Worm (Caenorhabditis elegans) whole organism, early embryonic: Measurements from ENCODE around the gene F38A6.4.

ENCODE experiments used
- B0310.2 ChIP-seq: sonication (generic microtip); optimal IDR thresholded peaks from 2 replicates; lab custom pipeline; 2016; ENCODE audit warnings: mild to moderate bottlenecking, missing genetic modification characterization, missing compliant biosample characterization
- F13C5.2 ChIP-seq: sonication (generic microtip); optimal IDR thresholded peaks from 2 replicates; lab custom pipeline; 2017; ENCODE audit warnings: mild to moderate bottlenecking, missing genetic modification characterization, inconsistent platforms, missing compliant biosample characterization
- aly-1 ChIP-seq: sonication (generic microtip); optimal IDR thresholded peaks from 2 replicates; lab custom pipeline; 2016; ENCODE audit warnings: missing genetic modification characterization, missing compliant biosample characterization
- ama-1 ChIP-seq: fragments of 150-350 bp; optimal IDR thresholded peaks from 2 replicates; lab custom pipeline; 2014
- ceh-13 ChIP-seq: fragments of 200-800 bp; sonication (Bioruptor generic); optimal IDR thresholded peaks from 2 replicates; lab custom pipeline; 2018; ENCODE audit warnings: mild to moderate bottlenecking, missing genetic modification characterization, missing compliant biosample characterization
- ceh-36 ChIP-seq: sonication (generic microtip); optimal IDR thresholded peaks from 2 replicates; lab custom pipeline; 2016; ENCODE audit warnings: missing genetic modification characterization, inconsistent platforms, missing compliant biosample characterization
- ets-7 ChIP-seq: sonication (generic microtip); optimal IDR thresholded peaks from 2 replicates; lab custom pipeline; 2016; ENCODE audit warnings: missing genotype, missing genetic modification characterization, missing compliant biosample characterization
- flt-1 ChIP-seq: fragments of 200-800 bp; sonication (Bioruptor generic); IDR thresholded peaks from 2 replicates; pipeline ENCODE4 v1.3.6; 2022; ENCODE audit warnings: missing genetic modification characterization, missing compliant biosample characterization
- hmbx-1 ChIP-seq: sonication (generic microtip); optimal IDR thresholded peaks from 2 replicates; lab custom pipeline; 2016; ENCODE audit warnings: mild to moderate bottlenecking, missing genetic modification characterization, missing compliant biosample characterization
- hmg-4 ChIP-seq: fragments of 200-800 bp; sonication (Bioruptor generic); optimal IDR thresholded peaks from 2 replicates; lab custom pipeline; 2018; ENCODE audit warnings: mild to moderate bottlenecking, missing genetic modification characterization, missing compliant biosample characterization
- hnd-1 ChIP-seq: sonication (generic microtip); optimal IDR thresholded peaks from 2 replicates; lab custom pipeline; 2016; ENCODE audit warnings: missing genetic modification characterization, missing compliant biosample characterization
- pes-1 ChIP-seq: fragments of 200-800 bp; sonication (Bioruptor generic); IDR thresholded peaks from 2 replicates; pipeline ENCODE4 v1.3.6; 2022; ENCODE audit warnings: missing genetic modification reagents, missing genetic modification characterization, missing compliant biosample characterization
- scrt-1 ChIP-seq: fragments of 200-800 bp; sonication (Bioruptor generic); IDR thresholded peaks from 2 replicates; pipeline ENCODE4 v1.3.6; 2022; ENCODE audit warnings: missing genetic modification characterization, missing compliant biosample characterization
- sea-1 ChIP-seq: fragments of 200-800 bp; sonication (Bioruptor generic); conservative IDR thresholded peaks from 2 replicates; pipeline ENCODE4 v1.3.6; 2022; ENCODE audit warnings: missing genetic modification characterization, missing compliant biosample characterization
- tbx-11 ChIP-seq: fragments of 200-800 bp; sonication (Bioruptor generic); IDR thresholded peaks from 2 replicates; pipeline ENCODE4 v1.3.6; 2022; ENCODE audit warnings: missing genetic modification characterization, missing compliant biosample characterization
- tbx-37 ChIP-seq: fragments of 200-800 bp; sonication (Bioruptor generic); conservative IDR thresholded peaks from 2 replicates; pipeline ENCODE4 v1.3.6; 2022; ENCODE audit warnings: missing genetic modification reagents, missing genetic modification characterization, missing compliant biosample characterization
- tra-4 ChIP-seq: sonication (generic microtip); optimal IDR thresholded peaks from 2 replicates; lab custom pipeline; 2017; ENCODE audit warnings: missing genetic modification characterization, missing compliant biosample characterization

F38A6.4 gene

ce11 chrV:20775269-20775668 lies at the start of gene F38A6.4:
Gene F38A6.4, minus strand, starts transcription at chrV:20775369.
- TF ChIP-seq flt-1 (GFP tag; lab: Robert Waterston, UW) (no peak), hmbx-1 (no peak)

DNA sequence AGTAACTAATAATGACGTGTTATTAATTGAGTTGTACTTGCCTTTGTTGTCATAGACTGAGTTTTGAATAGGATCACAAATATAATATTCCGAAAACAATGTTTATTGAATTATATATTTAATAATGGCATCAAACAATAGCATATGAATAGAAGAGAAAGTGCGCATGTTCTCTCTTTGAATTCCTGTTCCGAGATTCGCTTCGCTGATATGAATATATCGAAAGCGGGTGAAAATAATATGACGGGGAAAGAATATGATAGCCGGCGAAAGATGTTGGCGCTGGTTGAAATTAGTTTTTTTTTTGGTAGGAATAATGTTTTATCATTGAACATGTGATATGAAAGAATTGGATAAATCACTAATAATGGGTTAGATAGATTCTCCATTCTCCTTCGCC lies 44.9 kb upstream of the F38A6.4 start, which contains the start of gene T03D8.6:
Gene T03D8.6, minus strand, starts transcription at position 298 of the 400 bp plus-strand sequence.
- TF ChIP-seq ets-7 (tag; lab: Kevin White, UChicago): no peak
- no peak for TF ChIP-seq tbx-37 (GFP tag; lab: Robert Waterston, UW)
- TF ChIP-seq scrt-1: no peak
- TF ChIP-seq sea-1 (GFP tag; lab: Robert Waterston, UW): no peak
- TF ChIP-seq F13C5.2 (tag; lab: Kevin White, UChicago): no peak
- no peak for TF ChIP-seq ceh-13 (GFP tag; lab: Kevin White, UChicago)
- no peak for TF ChIP-seq tra-4 (tag; lab: Kevin White, UChicago)
- TF ChIP-seq hnd-1 (tag; lab: Kevin White, UChicago): no peak
- TF ChIP-seq flt-1 (GFP tag; lab: Robert Waterston, UW): no peak
- no peak for TF ChIP-seq ceh-36 (tag; lab: Kevin White, UChicago)
- no peak for TF ChIP-seq hmbx-1
- TF ChIP-seq pes-1 (GFP tag; lab: Robert Waterston, UW): no peak
- TF ChIP-seq B0310.2: no peak
- TF ChIP-seq hmg-4 (GFP tag; lab: Kevin White, UChicago): no peak
- TF ChIP-seq tbx-11 (GFP tag; lab: Robert Waterston, UW): no peak

DNA sequence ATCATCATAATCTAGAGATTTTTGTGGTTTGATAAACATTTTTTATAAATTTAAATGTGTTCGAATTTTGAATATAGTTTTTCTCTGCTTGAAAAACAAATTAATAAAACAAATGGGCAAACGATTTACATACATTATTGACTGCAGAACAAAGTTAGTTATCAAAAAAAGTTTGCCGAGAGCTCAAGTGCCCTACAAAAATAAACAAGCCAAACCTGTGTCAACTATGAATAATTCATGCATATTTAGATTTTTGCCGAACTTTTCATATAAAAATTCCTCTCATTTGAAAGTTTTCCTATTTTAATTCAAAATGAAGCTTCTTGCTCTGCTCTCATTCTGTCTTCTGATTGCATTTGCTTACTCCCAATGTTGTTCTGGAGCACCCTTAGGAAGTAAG lies 40.7 kb upstream of the F38A6.4 start, which contains the start of gene sshk-1:
Gene sshk-1, plus strand, starts transcription at position 301 of the 400 bp plus-strand sequence.
- TF ChIP-seq hnd-1 (tag; lab: Kevin White, UChicago): no peak
- TF ChIP-seq ama-1 (lab: Kevin White, UChicago): no peak
- TF ChIP-seq tra-4 (tag; lab: Kevin White, UChicago): no peak
- no peak for TF ChIP-seq aly-1
- TF ChIP-seq hmg-4 (GFP tag; lab: Kevin White, UChicago): no peak
- TF ChIP-seq ets-7 (tag; lab: Kevin White, UChicago): no peak
- no peak for TF ChIP-seq pes-1 (GFP tag; lab: Robert Waterston, UW)
- no peak for TF ChIP-seq ceh-13 (GFP tag; lab: Kevin White, UChicago)
- TF ChIP-seq hmbx-1: no peak
- TF ChIP-seq ceh-36 (tag; lab: Kevin White, UChicago): no peak

DNA sequence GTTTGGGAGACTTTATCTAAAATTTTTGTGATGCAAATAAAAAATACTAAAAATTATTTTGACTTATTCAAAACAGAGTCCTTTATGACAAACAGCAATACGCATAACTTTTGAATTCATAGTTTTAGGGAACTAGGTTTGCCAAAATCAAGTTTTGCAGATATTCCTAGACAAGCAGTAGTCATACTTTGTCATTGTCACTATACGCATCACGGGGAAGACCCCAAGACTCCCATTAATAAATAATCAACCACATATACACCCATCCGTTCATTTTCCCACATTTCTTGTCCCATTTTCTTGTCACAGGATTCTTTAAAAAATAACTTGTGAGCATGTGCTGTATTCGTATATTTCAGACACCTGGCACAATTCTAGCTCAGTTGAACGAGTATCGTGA lies 39.3 kb upstream of the F38A6.4 start, which contains the start of gene Y44A6D.7:
Gene Y44A6D.7, plus strand, starts transcription at position 301 of the 400 bp plus-strand sequence.
- TF ChIP-seq tbx-11 (GFP tag; lab: Robert Waterston, UW) (no peak), ets-7 (tag; lab: Kevin White, UChicago) (no peak), flt-1 (GFP tag; lab: Robert Waterston, UW) (no peak), hmg-4 (GFP tag; lab: Kevin White, UChicago) (no peak), tbx-37 (GFP tag; lab: Robert Waterston, UW) (no peak), ama-1 (lab: Kevin White, UChicago) (no peak), pes-1 (GFP tag; lab: Robert Waterston, UW) (no peak), hnd-1 (tag; lab: Kevin White, UChicago) (no peak), aly-1 (no peak), tra-4 (tag; lab: Kevin White, UChicago) (no peak), B0310.2 (no peak), scrt-1 (no peak), ceh-13 (GFP tag; lab: Kevin White, UChicago) (no peak), F13C5.2 (tag; lab: Kevin White, UChicago) (no peak), ceh-36 (tag; lab: Kevin White, UChicago) (no peak)

ce11 chrV:20813646-20814045 lies 38.5 kb upstream of the F38A6.4 start:
- TF ChIP-seq flt-1 (GFP tag; lab: Robert Waterston, UW): no peak
- TF ChIP-seq pes-1 (GFP tag; lab: Robert Waterston, UW): no peak
- TF ChIP-seq ets-7 (tag; lab: Kevin White, UChicago): no peak
- TF ChIP-seq hmbx-1: no peak
- no peak for TF ChIP-seq hnd-1 (tag; lab: Kevin White, UChicago)
- TF ChIP-seq tbx-11 (GFP tag; lab: Robert Waterston, UW): no peak
- no peak for TF ChIP-seq ceh-36 (tag; lab: Kevin White, UChicago)
- no peak for TF ChIP-seq F13C5.2 (tag; lab: Kevin White, UChicago)
- no peak for TF ChIP-seq tbx-37 (GFP tag; lab: Robert Waterston, UW)
- TF ChIP-seq tra-4 (tag; lab: Kevin White, UChicago): no peak
- TF ChIP-seq hmg-4 (GFP tag; lab: Kevin White, UChicago): no peak
- TF ChIP-seq B0310.2: no peak
- no peak for TF ChIP-seq scrt-1
- TF ChIP-seq sea-1 (GFP tag; lab: Robert Waterston, UW): no peak
- TF ChIP-seq ceh-13 (GFP tag; lab: Kevin White, UChicago): no peak
- no peak for TF ChIP-seq aly-1
- TF ChIP-seq ama-1 (lab: Kevin White, UChicago): no peak

- TF ChIP-seq B0310.2 (no peak), tbx-11 (GFP tag; lab: Robert Waterston, UW) (no peak), aly-1 (no peak), ama-1 (lab: Kevin White, UChicago) (no peak), tbx-37 (GFP tag; lab: Robert Waterston, UW) (no peak)
Measured at ce11 chrV:20807038-20807437, 31.9 kb upstream of the F38A6.4 start, which contains the start of gene Y44A6D.6. Gene Y44A6D.6, plus strand, starts transcription at chrV:20807338.

ce11 chrV:20802906-20803305 lies 27.7 kb upstream of the F38A6.4 start, which contains the start of gene Y44A6D.5:
Gene Y44A6D.5, minus strand, starts transcription at chrV:20803006.
- TF ChIP-seq ceh-36 (tag; lab: Kevin White, UChicago) (no peak), hmbx-1 (no peak), tbx-11 (GFP tag; lab: Robert Waterston, UW) (no peak), ceh-13 (GFP tag; lab: Kevin White, UChicago) (no peak), F13C5.2 (tag; lab: Kevin White, UChicago) (no peak), tbx-37 (GFP tag; lab: Robert Waterston, UW) (no peak), flt-1 (GFP tag; lab: Robert Waterston, UW) (no peak), B0310.2 (no peak), ama-1 (lab: Kevin White, UChicago) (no peak), aly-1 (no peak), hnd-1 (tag; lab: Kevin White, UChicago) (no peak), ets-7 (tag; lab: Kevin White, UChicago) (no peak), tra-4 (tag; lab: Kevin White, UChicago) (no peak), hmg-4 (GFP tag; lab: Kevin White, UChicago) (no peak)
